Worm (Caenorhabditis elegans): ENCODE data around the gene sdz-35.

- no peak for TF ChIP-seq sox-4 (tag; optimal IDR thresholded peaks at IDR 0.05)
- no peak for TF ChIP-seq ces-1 (GFP tag; optimal IDR thresholded peaks at IDR 0.05)
- no peak for TF ChIP-seq egl-27 (tag; optimal IDR thresholded peaks at IDR 0.05)
- TF ChIP-seq nhr-11 (tag; optimal IDR thresholded peaks at IDR 0.05) = no peak
- no peak for TF ChIP-seq egl-13 (tag; optimal IDR thresholded peaks at IDR 0.05)
- TF ChIP-seq zag-1 (tag; optimal IDR thresholded peaks at IDR 0.05) = no peak
- no peak for TF ChIP-seq vab-15 (tag; optimal IDR thresholded peaks at IDR 0.05)
- TF ChIP-seq ceh-88 (GFP tag; IDR thresholded peaks at IDR 0.05) = no peak
- no peak for TF ChIP-seq unc-130 (tag; optimal IDR thresholded peaks at IDR 0.05)
- TF ChIP-seq ztf-11 (tag; optimal IDR thresholded peaks at IDR 0.05) = no peak
- no peak for TF ChIP-seq mep-1 (tag; optimal IDR thresholded peaks at IDR 0.05)
Measured at ce11 chrII:3225780-3226179, 17.2 kb upstream of the sdz-35 start, which contains the start of gene ZC239.17.

Measured in whole organism, L1 larva.